Fruit fly (Drosophila melanogaster) whole organism, embryonic: Measurements from ENCODE around the gene kay.

Source experiments
- B-H1 ChIP-seq: fragments of 200-800 bp; sonication (Bioruptor generic); IDR thresholded peaks from 3 replicates; pipeline ENCODE4 v1.3.6; 2022; ENCODE audit warnings: missing biosample characterization, missing genetic modification characterization
- BtbVII ChIP-seq: fragments of 200-800 bp; sonication (Bioruptor generic); optimal IDR thresholded peaks from 3 replicates; lab custom pipeline; 2017; ENCODE audit warnings: missing biosample characterization, mild to moderate bottlenecking, missing genetic modification characterization
- CG10366 ChIP-seq: fragments of 200-800 bp; sonication (Bioruptor generic); IDR thresholded peaks from 2 replicates; pipeline ENCODE4 v1.3.6; 2022; ENCODE audit warnings: missing biosample characterization, missing genetic modification characterization
- CG10959 ChIP-seq: fragments of 200-800 bp; sonication (Bioruptor generic); IDR thresholded peaks from 2 replicates; pipeline ENCODE4 v1.3.6; 2022; ENCODE audit warnings: missing biosample characterization, missing genetic modification characterization
- CG11247 ChIP-seq: fragments of 200-800 bp; sonication (Bioruptor generic); IDR thresholded peaks from 2 replicates; pipeline ENCODE4 v1.3.6; 2022; ENCODE audit warnings: missing biosample characterization, missing genetic modification characterization
- CG14050 ChIP-seq: fragments of 200-800 bp; sonication (Bioruptor generic); IDR thresholded peaks from 3 replicates; pipeline ENCODE4 v1.3.6; 2022; ENCODE audit warnings: missing biosample characterization, missing genetic modification characterization
- CG14965 ChIP-seq: fragments of 200-800 bp; sonication (Bioruptor generic); optimal IDR thresholded peaks from 2 replicates; lab custom pipeline; 2016; ENCODE audit warnings: missing biosample characterization, missing genetic modification characterization, borderline replicate concordance
- CG18011 ChIP-seq: fragments of 200-800 bp; sonication (Bioruptor generic); optimal IDR thresholded peaks from 2 replicates; lab custom pipeline; 2017; ENCODE audit warnings: missing biosample characterization, missing genetic modification characterization, mild to moderate bottlenecking, moderate library complexity, missing genotype
- CG2889 ChIP-seq: fragments of 200-800 bp; sonication (Bioruptor generic); IDR thresholded peaks from 3 replicates; pipeline ENCODE4 v1.3.6; 2022; ENCODE audit warnings: missing biosample characterization, missing genetic modification characterization
- CG30403 ChIP-seq: fragments of 200-800 bp; sonication (Bioruptor generic); optimal IDR thresholded peaks from 3 replicates; lab custom pipeline; 2016; ENCODE audit warnings: missing biosample characterization, missing genetic modification characterization
- CG4282 ChIP-seq: fragments of 200-800 bp; sonication (Bioruptor generic); optimal IDR thresholded peaks from 2 replicates; lab custom pipeline; 2016; ENCODE audit warnings: missing biosample characterization, missing genetic modification characterization
- CG6272 ChIP-seq: fragments of 200-800 bp; sonication (Bioruptor generic); IDR thresholded peaks from 2 replicates; pipeline ENCODE4 v1.3.6; 2022; ENCODE audit warnings: missing biosample characterization, missing genetic modification characterization
- CG6689 ChIP-seq: fragments of 200-800 bp; sonication (Bioruptor generic); IDR thresholded peaks from 2 replicates; pipeline ENCODE4 v1.3.6; 2022; ENCODE audit warnings: missing biosample characterization, missing genetic modification characterization
- CG6854 ChIP-seq: fragments of 200-800 bp; sonication (Bioruptor generic); optimal IDR thresholded peaks from 3 replicates; lab custom pipeline; 2017; ENCODE audit warnings: missing biosample characterization, mild to moderate bottlenecking, missing genetic modification characterization
- CG7357 ChIP-seq: fragments of 200-800 bp; sonication (Bioruptor generic); IDR thresholded peaks from 3 replicates; pipeline ENCODE4 v1.3.6; 2022; ENCODE audit warnings: missing biosample characterization, missing genetic modification characterization
- CG8924 ChIP-seq: fragments of 200-800 bp; optimal IDR thresholded peaks from 3 replicates; lab custom pipeline; 2019; ENCODE audit warnings: missing biosample characterization, mild to moderate bottlenecking, missing genetic modification characterization, moderate library complexity
- CG9817 ChIP-seq: fragments of 200-800 bp; sonication (Bioruptor generic); optimal IDR thresholded peaks from 2 replicates; lab custom pipeline; 2018; ENCODE audit warnings: missing biosample characterization, mild to moderate bottlenecking, missing genetic modification characterization, moderate library complexity
- CG9932 ChIP-seq: fragments of 200-800 bp; sonication (Bioruptor generic); IDR thresholded peaks from 2 replicates; pipeline ENCODE4 v1.3.6; 2022; ENCODE audit warnings: missing biosample characterization, missing genetic modification characterization
- Chrac-16 ChIP-seq: fragments of 200-800 bp; sonication (Bioruptor generic); optimal IDR thresholded peaks from 3 replicates; lab custom pipeline; 2016; ENCODE audit warnings: missing biosample characterization, missing genetic modification characterization
- CoRest ChIP-seq: fragments of 200-800 bp; sonication (Bioruptor generic); optimal IDR thresholded peaks from 3 replicates; lab custom pipeline; 2018; ENCODE audit warnings: missing biosample characterization, mild to moderate bottlenecking, missing genetic modification characterization, moderate library complexity
- Dad ChIP-seq: fragments of 200-800 bp; sonication (Bioruptor generic); optimal IDR thresholded peaks from 3 replicates; lab custom pipeline; 2016; ENCODE audit warnings: missing biosample characterization, missing genetic modification characterization
- Deaf1 ChIP-seq: fragments of 200-800 bp; optimal IDR thresholded peaks from 3 replicates; lab custom pipeline; 2019; ENCODE audit warnings: missing biosample characterization, mild to moderate bottlenecking, missing genetic modification characterization, moderate library complexity
- Drgx ChIP-seq: fragments of 200-800 bp; sonication (Bioruptor generic); IDR thresholded peaks from 2 replicates; pipeline ENCODE4 v1.3.6; 2022; ENCODE audit warnings: missing biosample characterization, missing genetic modification characterization
- Ets97D ChIP-seq: fragments of 200-800 bp; sonication (Bioruptor generic); optimal IDR thresholded peaks from 3 replicates; lab custom pipeline; 2016; ENCODE audit warnings: missing biosample characterization, missing genetic modification characterization
- H2.0 ChIP-seq: fragments of 200-800 bp; sonication (Bioruptor generic); IDR thresholded peaks from 2 replicates; pipeline ENCODE4 v1.3.6; 2022; ENCODE audit warnings: missing biosample characterization, missing genetic modification characterization
- HLH54F ChIP-seq: fragments of 200-800 bp; sonication (Bioruptor generic); optimal IDR thresholded peaks from 3 replicates; lab custom pipeline; 2016; ENCODE audit warnings: missing biosample characterization, missing genetic modification characterization
- Hr78 ChIP-seq, 2 experiments: fragments of 200-800 bp in 1 of 2; fragments of >200 bp in 1 of 2; sonication (Bioruptor generic) in 1 of 2; optimal IDR thresholded peaks; 2 replicates each; lab custom pipeline; 2017 to 2019; ENCODE audit warnings: missing biosample characterization in 2 of 2, missing genetic modification characterization in 2 of 2, mild to moderate bottlenecking in 1 of 2, moderate library complexity in 1 of 2
- Lpt ChIP-seq: fragments of >200 bp; optimal IDR thresholded peaks from 2 replicates; lab custom pipeline; 2018; ENCODE audit warnings: missing biosample characterization, missing genetic modification characterization
- Optix ChIP-seq: fragments of 200-800 bp; sonication (Bioruptor generic); IDR thresholded peaks from 3 replicates; pipeline ENCODE4 v1.3.6; 2022; ENCODE audit warnings: missing biosample characterization, missing genetic modification characterization
- Trl ChIP-seq, 3 experiments: fragments of >200 bp in 2 of 3; fragments of 200-800 bp in 1 of 3; sonication (Bioruptor generic) in 1 of 3; optimal IDR thresholded peaks; 2 replicates in 1 of 3; 3 replicates in 2 of 3; lab custom pipeline; 2016 to 2017; ENCODE audit warnings: missing biosample characterization in 1 of 3, missing genetic modification characterization in 1 of 3
- Xrp1 ChIP-seq: fragments of 200-800 bp; sonication (Bioruptor generic); IDR thresholded peaks from 2 replicates; pipeline ENCODE4 v1.3.6; 2022; ENCODE audit warnings: missing biosample characterization, missing genetic modification characterization
- YL-1 ChIP-seq: fragments of 200-800 bp; sonication (Bioruptor generic); optimal IDR thresholded peaks from 3 replicates; lab custom pipeline; 2017; ENCODE audit warnings: missing biosample characterization, mild to moderate bottlenecking, missing genetic modification characterization
- ase ChIP-seq: fragments of 200-800 bp; sonication (Bioruptor generic); IDR thresholded peaks from 3 replicates; pipeline ENCODE4 v1.3.6; 2022; ENCODE audit warnings: missing biosample characterization, missing genetic modification characterization
- chinmo ChIP-seq: fragments of 200-800 bp; sonication (Bioruptor generic); IDR thresholded peaks from 4 replicates; pipeline ENCODE4 v1.3.6; 2022; ENCODE audit warnings: missing biosample characterization, missing genetic modification characterization; ENCODE audit not compliant: partially characterized antibody
- hth ChIP-seq: fragments of >200 bp; optimal IDR thresholded peaks from 2 replicates; lab custom pipeline; 2017; ENCODE audit warnings: inconsistent platforms
- jigr1 ChIP-seq: fragments of 200-800 bp; sonication (Bioruptor generic); IDR thresholded peaks from 3 replicates; pipeline ENCODE4 v1.3.6; 2022; ENCODE audit warnings: missing biosample characterization, missing genetic modification characterization
- kah ChIP-seq: fragments of 200-800 bp; sonication (Bioruptor generic); optimal IDR thresholded peaks from 2 replicates; lab custom pipeline; 2018; ENCODE audit warnings: missing biosample characterization, mild to moderate bottlenecking, missing genetic modification characterization
- klu ChIP-seq: fragments of 200-800 bp; sonication (Bioruptor generic); IDR thresholded peaks from 2 replicates; pipeline ENCODE4 v1.3.6; 2022; ENCODE audit warnings: missing biosample characterization, missing genetic modification characterization
- lbe ChIP-seq: fragments of 200-800 bp; sonication (Bioruptor generic); optimal IDR thresholded peaks from 2 replicates; lab custom pipeline; 2016; ENCODE audit warnings: missing biosample characterization, mild to moderate bottlenecking, missing genetic modification characterization
- nmo ChIP-seq: fragments of 200-800 bp; sonication (Bioruptor generic); optimal IDR thresholded peaks from 2 replicates; lab custom pipeline; 2018; ENCODE audit warnings: missing biosample characterization, mild to moderate bottlenecking, missing genetic modification characterization, moderate library complexity
- otp ChIP-seq: fragments of 200-800 bp; sonication (Bioruptor generic); IDR thresholded peaks from 3 replicates; pipeline ENCODE4, ENCODE4 v1.3.6; 2022; ENCODE audit warnings: missing biosample characterization, missing genetic modification characterization
- phol ChIP-seq: fragments of 200-800 bp; sonication (Bioruptor generic); optimal IDR thresholded peaks from 3 replicates; lab custom pipeline; 2018; ENCODE audit warnings: missing biosample characterization, mild to moderate bottlenecking, missing genetic modification characterization, moderate library complexity
- pita ChIP-seq: fragments of 200-800 bp; sonication (Bioruptor generic); optimal IDR thresholded peaks from 2 replicates; lab custom pipeline; 2017; ENCODE audit warnings: missing biosample characterization, mild to moderate bottlenecking, missing genetic modification characterization
- pnt ChIP-seq: fragments of 200-800 bp; sonication (Bioruptor generic); optimal IDR thresholded peaks from 3 replicates; lab custom pipeline; 2016; ENCODE audit warnings: missing biosample characterization, missing genetic modification characterization
- schlank ChIP-seq: fragments of 200-800 bp; sonication (Bioruptor generic); optimal IDR thresholded peaks from 2 replicates; lab custom pipeline; 2018; ENCODE audit warnings: missing biosample characterization, mild to moderate bottlenecking, missing genetic modification characterization
- slp2 ChIP-seq: fragments of 200-800 bp; sonication (Bioruptor generic); optimal IDR thresholded peaks from 2 replicates; lab custom pipeline; 2016; ENCODE audit warnings: missing biosample characterization, missing genetic modification characterization
- sob ChIP-seq: fragments of 200-800 bp; sonication (Bioruptor generic); IDR thresholded peaks from 2 replicates; pipeline ENCODE4 v1.3.6; 2022; ENCODE audit warnings: missing biosample characterization, missing genetic modification characterization
- tin ChIP-seq: fragments of 200-800 bp; sonication (Bioruptor generic); optimal IDR thresholded peaks from 3 replicates; lab custom pipeline; 2016; ENCODE audit warnings: missing biosample characterization, missing genetic modification characterization
- tll ChIP-seq, 2 experiments: fragments of 200-800 bp in 1 of 2; fragments of >200 bp in 1 of 2; sonication (Bioruptor generic) in 1 of 2; optimal IDR thresholded peaks; 2 replicates each; lab custom pipeline; 2017 to 2019; ENCODE audit warnings: missing biosample characterization in 2 of 2, missing genetic modification characterization in 2 of 2, mild to moderate bottlenecking in 1 of 2, moderate library complexity in 1 of 2
- unpg ChIP-seq: fragments of 200-800 bp; sonication (Bioruptor generic); optimal IDR thresholded peaks from 3 replicates; lab custom pipeline; 2018; ENCODE audit warnings: missing biosample characterization, mild to moderate bottlenecking, missing genetic modification characterization, moderate library complexity
- zf30C ChIP-seq: fragments of 200-800 bp; sonication (Bioruptor generic); optimal IDR thresholded peaks from 3 replicates; lab custom pipeline; 2018; ENCODE audit warnings: missing biosample characterization, mild to moderate bottlenecking, missing genetic modification characterization

kay gene

DNA sequence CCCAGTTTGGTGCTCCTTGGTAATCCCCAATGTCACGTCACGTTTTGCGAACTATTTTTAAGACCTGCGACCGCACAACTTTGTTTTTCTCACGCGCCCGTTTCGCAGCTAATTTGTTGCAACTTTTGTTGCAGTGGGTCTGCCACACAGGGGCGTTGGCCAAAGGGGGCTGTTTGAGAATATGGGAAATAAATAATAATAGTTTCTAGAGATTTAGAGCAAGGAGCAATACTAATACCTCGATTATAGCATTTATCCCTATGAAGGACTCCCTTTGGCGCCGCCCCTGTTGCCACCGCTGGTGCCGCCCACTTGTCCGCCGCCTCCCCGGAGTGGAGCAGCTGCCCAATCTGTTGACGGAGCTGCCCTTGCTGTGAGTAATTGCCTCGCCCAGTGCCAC lies 10.5 kb upstream of the kay start (continued):
- TF ChIP-seq nmo (GFP tag; lab: Kevin White, UChicago): no peak
- 0 out of 3 replicates have a peak, but pooled peaks have one; percentile 26 for TF ChIP-seq CG7357 (GFP tag; lab: Robert Waterston, UW)
- TF ChIP-seq HLH54F (GFP tag; lab: Kevin White, UChicago): no peak
- no peak for TF ChIP-seq CG4282 (GFP tag; lab: Kevin White, UChicago)
- TF ChIP-seq BtbVII: no peak
- TF ChIP-seq chinmo (GFP tag; lab: Robert Waterston, UW): no peak
- no peak for TF ChIP-seq YL-1 (GFP tag; lab: Kevin White, UChicago)
- no peak for TF ChIP-seq Deaf1 (tag; lab: Kevin White, UChicago)
- no peak for TF ChIP-seq schlank (tag; lab: Kevin White, UChicago)
- TF ChIP-seq jigr1 (GFP tag; lab: Robert Waterston, UW): 0 out of 3 replicates have a peak, but pooled peaks have one; percentile 30
- TF ChIP-seq CoRest (tag; lab: Kevin White, UChicago): no peak
- peak; percentile 32 for TF ChIP-seq CG9817 (tag; lab: Kevin White, UChicago)
- TF ChIP-seq Lpt (GFP tag; lab: Kevin White, UChicago): no peak
- TF ChIP-seq CG10959 (GFP tag; lab: Robert Waterston, UW): no peak
- TF ChIP-seq Dad (GFP tag; lab: Kevin White, UChicago): no peak
- no peak for TF ChIP-seq CG14965
- TF ChIP-seq CG10366: peak; percentile 43; the same call in 1 of the 2 replicates
- TF ChIP-seq lbe (GFP tag; lab: Kevin White, UChicago): no peak
- TF ChIP-seq Xrp1 (GFP tag; lab: Robert Waterston, UW): no peak
- TF ChIP-seq slp2 (GFP tag; lab: Kevin White, UChicago): no peak
- no peak for TF ChIP-seq Hr78 (GFP tag; optimal IDR thresholded peaks at IDR 0.05; lab: Kevin White, UChicago)
- TF ChIP-seq Chrac-16 (GFP tag; lab: Kevin White, UChicago): no peak
- TF ChIP-seq CG18011 (GFP tag; lab: Kevin White, UChicago): no peak
- peak; percentile 50; the same call in 1 of the 3 replicates for TF ChIP-seq otp (GFP tag; lab: Robert Waterston, UW)
- TF ChIP-seq CG8924: no peak
- TF ChIP-seq ase (GFP tag; lab: Robert Waterston, UW): peak; percentile 61; the same call in 2 of the 3 replicates
- TF ChIP-seq tin (GFP tag; lab: Kevin White, UChicago): peak; percentile 23
- TF ChIP-seq H2.0 (GFP tag; lab: Robert Waterston, UW): no peak
- no peak for TF ChIP-seq hth (lab: Kevin White, UChicago)
- TF ChIP-seq Optix (GFP tag; lab: Robert Waterston, UW): peak; percentile 25; the same call in 1 of the 3 replicates
- TF ChIP-seq CG30403 (GFP tag; lab: Kevin White, UChicago): peak; percentile 12
- TF ChIP-seq CG6854 (GFP tag; lab: Kevin White, UChicago): no peak
- peak; percentile 38; the same call in 2 of the 3 replicates for TF ChIP-seq CG14050 (GFP tag; lab: Robert Waterston, UW)
- TF ChIP-seq CG6689: peak; percentile 30; the same call in 1 of the 2 replicates
- TF ChIP-seq CG9932 (GFP tag; lab: Robert Waterston, UW): no peak
- no peak for TF ChIP-seq Trl (optimal IDR thresholded peaks at IDR 0.05; lab: Kevin White, UChicago)
- no peak for TF ChIP-seq Trl (GFP tag; optimal IDR thresholded peaks at IDR 0.05; lab: Kevin White, UChicago)
- no peak for TF ChIP-seq kah (GFP tag; lab: Kevin White, UChicago)
- no peak for TF ChIP-seq CG2889 (GFP tag; lab: Robert Waterston, UW)
- TF ChIP-seq Drgx: peak; percentile 87
- TF ChIP-seq phol: peak; percentile 9
- no peak for TF ChIP-seq Ets97D
- TF ChIP-seq pita: no peak
- TF ChIP-seq sob: no peak; the same call in 1 of the 2 replicates
- TF ChIP-seq tll (GFP tag; optimal IDR thresholded peaks at IDR 0.05; lab: Kevin White, UChicago): no peak
- peak; percentile 43; the same call in 1 of the 2 replicates for TF ChIP-seq CG6272
- TF ChIP-seq klu (GFP tag; lab: Robert Waterston, UW): no peak
- no peak for TF ChIP-seq pnt (GFP tag; lab: Kevin White, UChicago)
- no peak for TF ChIP-seq zf30C (GFP tag; lab: Kevin White, UChicago)
- no peak for TF ChIP-seq B-H1 (GFP tag; lab: Robert Waterston, UW)
- TF ChIP-seq CG11247 (GFP tag; lab: Robert Waterston, UW): no peak
- peak; percentile 19 for TF ChIP-seq unpg (GFP tag; lab: Kevin White, UChicago)
